Worm (Caenorhabditis elegans) whole organism, L3 larva: ENCODE data around the gene F57G4.10.

Experiments used
- R02D3.7 ChIP-seq: fragments of 150-350 bp; optimal IDR thresholded peaks from 2 replicates; lab custom pipeline; 2014; ENCODE audit warnings: missing biosample characterization, missing genetic modification characterization
- ZK546.5 ChIP-seq: sonication (generic microtip); optimal IDR thresholded peaks from 2 replicates; lab custom pipeline; 2017; ENCODE audit warnings: missing biosample characterization, missing genetic modification characterization
- aly-2 ChIP-seq: fragments of 150-350 bp; optimal IDR thresholded peaks from 2 replicates; lab custom pipeline; 2014; ENCODE audit warnings: missing biosample characterization, missing genetic modification characterization
- ama-1 ChIP-seq: fragments of 150-350 bp; optimal IDR thresholded peaks from 2 replicates; lab custom pipeline; 2018
- ceh-16 ChIP-seq: sonication (generic microtip); optimal IDR thresholded peaks from 2 replicates; lab custom pipeline; 2017; ENCODE audit warnings: missing biosample characterization, missing genetic modification characterization
- ceh-28 ChIP-seq: fragments of 150-350 bp; optimal IDR thresholded peaks from 2 replicates; lab custom pipeline; 2014; ENCODE audit warnings: missing biosample characterization, missing genetic modification reagents, missing genetic modification characterization
- daf-12 ChIP-seq: fragments of 150-350 bp; optimal IDR thresholded peaks from 2 replicates; lab custom pipeline; 2014; ENCODE audit warnings: missing biosample characterization, missing genetic modification reagents, missing genetic modification characterization
- egl-27 ChIP-seq: sonication (generic microtip); optimal IDR thresholded peaks from 4 replicates; lab custom pipeline; 2017; ENCODE audit warnings: missing biosample characterization, missing genetic modification reagents, missing genetic modification characterization
- elt-1 ChIP-seq: fragments of 150-350 bp; optimal IDR thresholded peaks from 2 replicates; lab custom pipeline; 2014; ENCODE audit warnings: missing biosample characterization, missing genetic modification characterization
- elt-2 ChIP-seq: sonication (generic microtip); optimal IDR thresholded peaks from 2 replicates; lab custom pipeline; 2016; ENCODE audit warnings: missing genetic modification reagents, mild to moderate bottlenecking, missing genetic modification characterization, missing compliant biosample characterization
- elt-3 ChIP-seq, 3 experiments: fragments of 150-350 bp in 1 of 3; sonication (generic microtip) in 2 of 3; optimal IDR thresholded peaks; 2 replicates in 2 of 3; 4 replicates in 1 of 3; lab custom pipeline; 2014 to 2017; ENCODE audit warnings: missing biosample characterization in 3 of 3, missing genetic modification characterization in 3 of 3
- eor-1 ChIP-seq, 2 experiments: fragments of 150-350 bp; optimal IDR thresholded peaks; 2 replicates each; lab custom pipeline; 2014 to 2018; ENCODE audit warnings: missing biosample characterization in 2 of 2, missing genetic modification characterization in 2 of 2
- fkh-2 ChIP-seq: fragments of 150-350 bp; optimal IDR thresholded peaks from 2 replicates; lab custom pipeline; 2014; ENCODE audit warnings: missing biosample characterization, missing genetic modification reagents, missing genetic modification characterization
- fos-1 ChIP-seq: fragments of 150-350 bp; optimal IDR thresholded peaks from 2 replicates; lab custom pipeline; 2014; ENCODE audit warnings: missing biosample characterization, missing genetic modification characterization
- hmg-11 ChIP-seq: sonication (generic microtip); optimal IDR thresholded peaks from 2 replicates; lab custom pipeline; 2016; ENCODE audit warnings: missing genetic modification characterization, missing compliant biosample characterization
- jun-1 ChIP-seq: fragments of 150-350 bp; optimal IDR thresholded peaks from 2 replicates; lab custom pipeline; 2014; ENCODE audit warnings: missing biosample characterization, missing genetic modification reagents, missing genetic modification characterization
- lin-15B ChIP-seq: fragments of 150-350 bp; optimal IDR thresholded peaks from 2 replicates; lab custom pipeline; 2014; ENCODE audit warnings: missing biosample characterization, missing genetic modification characterization
- lin-39 ChIP-seq: fragments of 150-350 bp; optimal IDR thresholded peaks from 2 replicates; lab custom pipeline; 2018; ENCODE audit warnings: missing biosample characterization, missing genetic modification reagents, missing genetic modification characterization
- lsy-12 ChIP-seq: sonication (generic microtip); optimal IDR thresholded peaks from 2 replicates; lab custom pipeline; 2016; ENCODE audit warnings: mild to moderate bottlenecking, missing genetic modification characterization, missing compliant biosample characterization
- nfya-1 ChIP-seq: sonication (generic microtip); optimal IDR thresholded peaks from 2 replicates; lab custom pipeline; 2017; ENCODE audit warnings: missing genetic modification characterization, mild to moderate bottlenecking, missing compliant biosample characterization, antibody characterized with exemption, moderate library complexity; ENCODE audit not compliant: insufficient read depth
- nhr-11 ChIP-seq: fragments of 150-350 bp; optimal IDR thresholded peaks from 2 replicates; lab custom pipeline; 2014; ENCODE audit warnings: missing biosample characterization, missing genetic modification characterization
- nhr-12 ChIP-seq: fragments of 150-350 bp; optimal IDR thresholded peaks from 2 replicates; lab custom pipeline; 2014; ENCODE audit warnings: missing biosample characterization, missing genetic modification characterization
- nhr-237 ChIP-seq: fragments of 150-350 bp; optimal IDR thresholded peaks from 2 replicates; lab custom pipeline; 2014; ENCODE audit warnings: missing biosample characterization, missing genetic modification characterization
- nhr-25 ChIP-seq: sonication (generic microtip); optimal IDR thresholded peaks from 2 replicates; lab custom pipeline; 2017; ENCODE audit warnings: missing biosample characterization, missing genetic modification characterization
- nhr-28 ChIP-seq: fragments of 150-350 bp; optimal IDR thresholded peaks from 2 replicates; lab custom pipeline; 2014; ENCODE audit warnings: missing biosample characterization, missing genetic modification characterization
- nhr-67 ChIP-seq: fragments of 150-350 bp; optimal IDR thresholded peaks from 2 replicates; lab custom pipeline; 2014; ENCODE audit warnings: missing biosample characterization, missing genetic modification characterization
- nhr-76 ChIP-seq: fragments of 150-350 bp; sonication (generic microtip); optimal IDR thresholded peaks from 5 replicates; lab custom pipeline; 2014; ENCODE audit warnings: missing biosample characterization, missing genetic modification characterization
- nhr-77 ChIP-seq: fragments of 150-350 bp; optimal IDR thresholded peaks from 2 replicates; lab custom pipeline; 2014; ENCODE audit warnings: missing biosample characterization, missing genetic modification characterization
- pha-4 ChIP-seq: fragments of 150-350 bp; optimal IDR thresholded peaks from 2 replicates; lab custom pipeline; 2014; ENCODE audit warnings: missing biosample characterization, missing genetic modification reagents, missing genetic modification characterization
- pqm-1 ChIP-seq: fragments of 150-350 bp; optimal IDR thresholded peaks from 2 replicates; lab custom pipeline; 2017; ENCODE audit warnings: missing biosample characterization, missing genetic modification characterization, inconsistent platforms
- snpc-4 ChIP-seq: fragments of 150-350 bp; optimal IDR thresholded peaks from 2 replicates; lab custom pipeline; 2014; ENCODE audit warnings: missing biosample characterization, missing genetic modification characterization
- tbx-2 ChIP-seq: sonication (generic microtip); optimal IDR thresholded peaks from 2 replicates; lab custom pipeline; 2016; ENCODE audit warnings: mild to moderate bottlenecking, missing genetic modification characterization, missing compliant biosample characterization
- zag-1 ChIP-seq: fragments of 150-350 bp; optimal IDR thresholded peaks from 2 replicates; lab custom pipeline; 2014; ENCODE audit warnings: missing biosample characterization, missing genetic modification characterization
- ztf-11 ChIP-seq: fragments of 150-350 bp; optimal IDR thresholded peaks from 2 replicates; lab custom pipeline; 2014; ENCODE audit warnings: missing biosample characterization, missing genetic modification characterization
- ztf-4 ChIP-seq: fragments of 150-350 bp; optimal IDR thresholded peaks from 2 replicates; lab custom pipeline; 2014; ENCODE audit warnings: missing biosample characterization, missing genetic modification characterization

F57G4.10 gene

ce11 chrV:17668531-17668930 is 39.9 kb downstream of the F57G4.10 start, which contains the start of gene str-89:
str-89 (plus strand) TSS chrV:17668831.
- TF ChIP-seq nhr-25 (no peak), pqm-1 (tag; lab: Kevin White, UChicago) (no peak), nhr-67 (tag; lab: Kevin White, UChicago) (no peak), nhr-12 (no peak), tbx-2 (no peak), ceh-16 (no peak), nfya-1 (no peak), ceh-28 (tag; lab: Kevin White, UChicago) (no peak), nhr-237 (tag; lab: Kevin White, UChicago) (no peak), ama-1 (lab: Kevin White, UChicago) (no peak), aly-2 (tag; lab: Kevin White, UChicago) (no peak), lsy-12 (tag; lab: Kevin White, UChicago) (no peak), daf-12 (tag; lab: Kevin White, UChicago) (no peak), hmg-11 (tag; lab: Kevin White, UChicago) (no peak), lin-15B (tag; lab: Kevin White, UChicago) (no peak), zag-1 (tag; lab: Kevin White, UChicago) (no peak)

ce11 chrV:17673343-17673742 is 44.7 kb downstream of the F57G4.10 start, which contains the start of gene str-93:
str-93 (minus strand) TSS chrV:17673443.
- TF ChIP-seq nhr-25 (no peak), nhr-28 (tag; lab: Kevin White, UChicago) (no peak), fos-1 (tag; lab: Kevin White, UChicago) (no peak), ceh-16 (no peak), egl-27 (tag; lab: Kevin White, UChicago) (no peak), lsy-12 (tag; lab: Kevin White, UChicago) (no peak), pha-4 (tag; lab: Kevin White, UChicago) (no peak), elt-3 (tag; optimal IDR thresholded peaks at IDR 0.05; lab: Kevin White, UChicago) (no peak), lin-15B (tag; lab: Kevin White, UChicago) (no peak), daf-12 (tag; lab: Kevin White, UChicago) (no peak), nhr-76 (tag; lab: Kevin White, UChicago) (no peak), elt-2 (no peak), R02D3.7 (tag; lab: Kevin White, UChicago) (no peak), ama-1 (lab: Kevin White, UChicago) (no peak), eor-1 (tag; optimal IDR thresholded peaks at IDR 0.05; lab: Kevin White, UChicago) (no peak), fkh-2 (tag; lab: Kevin White, UChicago) (no peak), zag-1 (tag; lab: Kevin White, UChicago) (no peak), hmg-11 (tag; lab: Kevin White, UChicago) (no peak), pqm-1 (tag; lab: Kevin White, UChicago) (no peak)

- TF ChIP-seq nhr-77 (no peak), snpc-4 (tag; lab: Kevin White, UChicago) (no peak), ZK546.5 (tag; lab: Kevin White, UChicago) (no peak), ama-1 (lab: Kevin White, UChicago) (no peak), nhr-67 (tag; lab: Kevin White, UChicago) (no peak), tbx-2 (no peak), ceh-16 (no peak), jun-1 (tag; lab: Kevin White, UChicago) (no peak), daf-12 (tag; lab: Kevin White, UChicago) (no peak), aly-2 (tag; lab: Kevin White, UChicago) (no peak), nhr-11 (tag; lab: Kevin White, UChicago) (no peak), lin-15B (tag; lab: Kevin White, UChicago) (no peak), lin-39 (tag; lab: Kevin White, UChicago) (no peak), ztf-11 (tag; lab: Kevin White, UChicago) (no peak), nhr-237 (tag; lab: Kevin White, UChicago) (no peak), elt-1 (no peak), elt-3 (tag; optimal IDR thresholded peaks at IDR 0.05; lab: Kevin White, UChicago) (no peak), ztf-4 (tag; lab: Kevin White, UChicago) (no peak)
Observed at ce11 chrV:17676553-17676952, 47.9 kb downstream of the F57G4.10 start, which contains the start of gene str-92. str-92 (minus strand) TSS chrV:17676653.
